Fruit fly (Drosophila melanogaster): Measurements from ENCODE around the gene Msp300.
A peak's percentile ranks its signal among the peaks of the same experiment; 100 is the strongest.

Msp300 gene

dm6 chr2L:5119640-5120039 is 19.0 kb downstream of the Msp300 start:
- peak; percentile 94; the same call in 3 of the 4 replicates for TF ChIP-seq chinmo (GFP tag; IDR thresholded peaks at IDR 0.05; ENCODE audit: partially characterized antibody)
- TF ChIP-seq sob (GFP tag; IDR thresholded peaks at IDR 0.05), result no peak
- TF ChIP-seq CG12769 (tag; optimal IDR thresholded peaks at IDR 0.05), result peak; percentile 80
- peak; percentile 92 for TF ChIP-seq sd (tag; optimal IDR thresholded peaks at IDR 0.05)
- peak; percentile 67; the same call in 1 of the 2 replicates for TF ChIP-seq vvl (GFP tag; IDR thresholded peaks at IDR 0.05)
- TF ChIP-seq CG31224 (GFP tag; IDR thresholded peaks at IDR 0.05), result no peak
- 0 out of 3 replicates have a peak, but pooled peaks have one; percentile 8 for TF ChIP-seq CG2199 (GFP tag; IDR thresholded peaks at IDR 0.05)
- no peak for TF ChIP-seq dmrt99B (tag; optimal IDR thresholded peaks at IDR 0.05)
- peak in 1 of 2 experiments; percentile 59 for TF ChIP-seq Pdp1 (GFP tag; optimal IDR thresholded peaks at IDR 0.05)
- TF ChIP-seq CG6175 (GFP tag; IDR thresholded peaks at IDR 0.05), result 0 out of 3 replicates have a peak, but pooled peaks have one; percentile 18
- TF ChIP-seq CG10543 (GFP tag; optimal IDR thresholded peaks at IDR 0.05), result peak; percentile 56
- TF ChIP-seq ftz-f1 (GFP tag; optimal IDR thresholded peaks at IDR 0.05), result peak; percentile 57
- no peak for TF ChIP-seq CG12219 (GFP tag; optimal IDR thresholded peaks at IDR 0.05)
- TF ChIP-seq sqz (GFP tag; optimal IDR thresholded peaks at IDR 0.05), result peak; percentile 55
- peak; percentile 87 for TF ChIP-seq Blimp-1 (GFP tag; optimal IDR thresholded peaks at IDR 0.05)
- TF ChIP-seq gt (GFP tag; IDR thresholded peaks at IDR 0.05), result no peak
- peak; percentile 5 for TF ChIP-seq Med (GFP tag)
- TF ChIP-seq abd-A (tag; optimal IDR thresholded peaks at IDR 0.05), result peak; percentile 94
- TF ChIP-seq Hr78 (GFP tag; optimal IDR thresholded peaks at IDR 0.05), result peak in 1 of 2 experiments; percentile 51
- TF ChIP-seq CG32767 (GFP tag; IDR thresholded peaks at IDR 0.05), result peak; percentile 84
- TF ChIP-seq Awh (GFP tag; IDR thresholded peaks at IDR 0.05), result peak; percentile 24; the same call in 1 of the 2 replicates

dm6 chr2L:5145247-5146197 is 44.8 kb downstream of the Msp300 start:
- peak; percentile 92 for TF ChIP-seq ase (GFP tag; IDR thresholded peaks at IDR 0.05)
- TF ChIP-seq CG12299 (tag; optimal IDR thresholded peaks at IDR 0.05), result peak; percentile 94
- TF ChIP-seq CG2875 (GFP tag; optimal IDR thresholded peaks at IDR 0.05), result peak; percentile 79
- TF ChIP-seq PHDP (tag; optimal IDR thresholded peaks at IDR 0.05), result peak; percentile 98
- no peak for TF ChIP-seq Side (GFP tag; optimal IDR thresholded peaks at IDR 0.05)
- TF ChIP-seq fd64A (GFP tag; optimal IDR thresholded peaks at IDR 0.05), result no peak
- peak; percentile 82 for TF ChIP-seq CG15011 (GFP tag; optimal IDR thresholded peaks at IDR 0.05)
- peak; percentile 95 for TF ChIP-seq CG9932 (GFP tag; IDR thresholded peaks at IDR 0.05)
- peak; percentile 85 for TF ChIP-seq zen (tag; optimal IDR thresholded peaks at IDR 0.05)
- peak in 1 of 2 experiments; percentile 68 for TF ChIP-seq insv (GFP tag; optimal IDR thresholded peaks at IDR 0.05)
- TF ChIP-seq esg (GFP tag; conservative IDR thresholded peaks at IDR 0.05), result peak; percentile 93
- peak; percentile 75 for TF ChIP-seq tio (GFP tag; optimal IDR thresholded peaks at IDR 0.05)
- peak; percentile 64 for TF ChIP-seq CG13287 (GFP tag; IDR thresholded peaks at IDR 0.05; ENCODE audit: partially characterized antibody)
- TF ChIP-seq Dp (GFP tag; optimal IDR thresholded peaks at IDR 0.05), result no peak
- TF ChIP-seq knrl (GFP tag; IDR thresholded peaks at IDR 0.05; ENCODE audit: partially characterized antibody), result no peak
- no peak for TF ChIP-seq CG15073 (GFP tag; optimal IDR thresholded peaks at IDR 0.05)
- peak; percentile 89 for TF ChIP-seq gcm (GFP tag; optimal IDR thresholded peaks at IDR 0.05)
- peak; percentile 48 for TF ChIP-seq CG7271 (tag; optimal IDR thresholded peaks at IDR 0.05)
- peak; percentile 87 for TF ChIP-seq NFAT (GFP tag; IDR thresholded peaks at IDR 0.05)
- TF ChIP-seq CG30020 (tag; optimal IDR thresholded peaks at IDR 0.05), result peak; percentile 87
- peak; percentile 37; the same call in 1 of the 2 replicates for TF ChIP-seq CG10959 (GFP tag; IDR thresholded peaks at IDR 0.05)
- TF ChIP-seq CG9817 (tag; optimal IDR thresholded peaks at IDR 0.05), result peak; percentile 95
- peak; percentile 96 for TF ChIP-seq CG10147 (GFP tag; optimal IDR thresholded peaks at IDR 0.05)
- no peak for TF ChIP-seq CG13123 (GFP tag; optimal IDR thresholded peaks at IDR 0.05)
- peak; percentile 94 for TF ChIP-seq Abd-B (GFP tag; optimal IDR thresholded peaks at IDR 0.05)
- no peak for TF ChIP-seq CG4617 (GFP tag; optimal IDR thresholded peaks at IDR 0.05; ENCODE audit: borderline replicate concordance)

All from whole organism, embryonic.